Fruit fly (Drosophila melanogaster) whole organism, embryonic: Measurements from ENCODE around the gene Nph.

Experiments
- Bdp1 ChIP-seq: fragments of 200-800 bp; sonication (Bioruptor generic); optimal IDR thresholded peaks from 3 replicates; lab custom pipeline; 2016; ENCODE audit warnings: missing biosample characterization, missing genetic modification characterization
- CG10366 ChIP-seq: fragments of 200-800 bp; sonication (Bioruptor generic); IDR thresholded peaks from 2 replicates; pipeline ENCODE4 v1.3.6; 2022; ENCODE audit warnings: missing biosample characterization, missing genetic modification characterization
- CG10462 ChIP-seq: fragments of 200-800 bp; sonication (Bioruptor generic); optimal IDR thresholded peaks from 2 replicates; lab custom pipeline; 2016; ENCODE audit warnings: missing biosample characterization, missing genetic modification characterization
- CG10979 ChIP-seq: fragments of 200-800 bp; sonication (Bioruptor generic); optimal IDR thresholded peaks from 2 replicates; lab custom pipeline; 2018; ENCODE audit warnings: missing biosample characterization, mild to moderate bottlenecking, missing genetic modification characterization, moderate library complexity
- CG11093 ChIP-seq: fragments of 200-800 bp; sonication (Bioruptor generic); IDR thresholded peaks from 3 replicates; pipeline ENCODE4 v1.3.6; 2022; ENCODE audit warnings: missing biosample characterization, missing genetic modification characterization
- CG11398 ChIP-seq: fragments of 200-800 bp; sonication (Bioruptor generic); optimal IDR thresholded peaks from 2 replicates; lab custom pipeline; 2016; ENCODE audit warnings: missing biosample characterization, missing genetic modification characterization
- CG14710 ChIP-seq: fragments of 200-800 bp; sonication (Bioruptor generic); optimal IDR thresholded peaks from 3 replicates; lab custom pipeline; 2019; ENCODE audit warnings: missing biosample characterization, mild to moderate bottlenecking, missing genetic modification characterization, moderate library complexity
- CG15011 ChIP-seq: fragments of 200-800 bp; sonication (Bioruptor generic); optimal IDR thresholded peaks from 3 replicates; lab custom pipeline; 2018; ENCODE audit warnings: missing biosample characterization, mild to moderate bottlenecking, missing genetic modification characterization
- CG15514 ChIP-seq: fragments of 200-800 bp; sonication (Bioruptor generic); optimal IDR thresholded peaks from 3 replicates; lab custom pipeline; 2017; ENCODE audit warnings: missing biosample characterization, missing genetic modification characterization, mild to moderate bottlenecking, moderate library complexity, missing genetic modification reagents
- CG17361 ChIP-seq: fragments of 200-800 bp; sonication (Bioruptor generic); IDR thresholded peaks from 3 replicates; pipeline ENCODE4 v1.3.6; 2022; ENCODE audit warnings: missing biosample characterization, missing genetic modification characterization
- CG18262 ChIP-seq: fragments of 200-800 bp; optimal IDR thresholded peaks from 3 replicates; lab custom pipeline; 2019; ENCODE audit warnings: missing biosample characterization, mild to moderate bottlenecking, missing genetic modification characterization, moderate library complexity
- CG2678 ChIP-seq: fragments of 200-800 bp; sonication (Bioruptor generic); optimal IDR thresholded peaks from 3 replicates; lab custom pipeline; 2019; ENCODE audit warnings: missing biosample characterization, mild to moderate bottlenecking, missing genetic modification characterization, moderate library complexity
- CG31365 ChIP-seq: fragments of 200-800 bp; sonication (Bioruptor generic); optimal IDR thresholded peaks from 2 replicates; lab custom pipeline; 2018; ENCODE audit warnings: missing biosample characterization, mild to moderate bottlenecking, missing genetic modification characterization
- CG3163 ChIP-seq: fragments of 200-800 bp; sonication (Bioruptor generic); optimal IDR thresholded peaks from 3 replicates; lab custom pipeline; 2016; ENCODE audit warnings: missing biosample characterization, missing genetic modification characterization
- CG32767 ChIP-seq: fragments of 200-800 bp; sonication (Bioruptor generic); IDR thresholded peaks from 2 replicates; pipeline ENCODE4 v1.3.6; 2022; ENCODE audit warnings: missing biosample characterization, missing genetic modification characterization
- CG33213 ChIP-seq: fragments of 200-800 bp; sonication (Bioruptor generic); optimal IDR thresholded peaks from 3 replicates; lab custom pipeline; 2016; ENCODE audit warnings: missing biosample characterization, missing genetic modification characterization
- CG7271 ChIP-seq: fragments of 200-800 bp; sonication (Bioruptor generic); optimal IDR thresholded peaks from 2 replicates; lab custom pipeline; 2018; ENCODE audit warnings: missing biosample characterization, mild to moderate bottlenecking, missing genetic modification characterization, moderate library complexity
- CG7372 ChIP-seq: fragments of 200-800 bp; sonication (Bioruptor generic); IDR thresholded peaks from 2 replicates; pipeline ENCODE4 v1.3.6; 2022; ENCODE audit warnings: missing biosample characterization, missing genetic modification characterization
- CG7556 ChIP-seq: fragments of 200-800 bp; sonication (Bioruptor generic); optimal IDR thresholded peaks from 2 replicates; lab custom pipeline; 2017; ENCODE audit warnings: missing biosample characterization, mild to moderate bottlenecking, missing genetic modification characterization
- CG7963 ChIP-seq: fragments of 200-800 bp; sonication (Bioruptor generic); IDR thresholded peaks from 3 replicates; pipeline ENCODE4 v1.3.6; 2022; ENCODE audit warnings: missing biosample characterization, missing genetic modification characterization; ENCODE audit not compliant: partially characterized antibody
- CG9727 ChIP-seq: fragments of 200-800 bp; sonication (Bioruptor generic); optimal IDR thresholded peaks from 3 replicates; lab custom pipeline; 2017; ENCODE audit warnings: missing biosample characterization, mild to moderate bottlenecking, missing genetic modification characterization
- CoRest ChIP-seq: fragments of 200-800 bp; sonication (Bioruptor generic); optimal IDR thresholded peaks from 3 replicates; lab custom pipeline; 2018; ENCODE audit warnings: missing biosample characterization, mild to moderate bottlenecking, missing genetic modification characterization, moderate library complexity
- Deaf1 ChIP-seq: fragments of 200-800 bp; optimal IDR thresholded peaks from 3 replicates; lab custom pipeline; 2019; ENCODE audit warnings: missing biosample characterization, mild to moderate bottlenecking, missing genetic modification characterization, moderate library complexity
- Dp ChIP-seq: fragments of 200-800 bp; sonication (Bioruptor generic); optimal IDR thresholded peaks from 2 replicates; lab custom pipeline; 2018; ENCODE audit warnings: missing biosample characterization, mild to moderate bottlenecking, missing genetic modification characterization, moderate library complexity
- Drgx ChIP-seq: fragments of 200-800 bp; sonication (Bioruptor generic); IDR thresholded peaks from 2 replicates; pipeline ENCODE4 v1.3.6; 2022; ENCODE audit warnings: missing biosample characterization, missing genetic modification characterization
- ERR ChIP-seq: fragments of 200-800 bp; sonication (Bioruptor generic); optimal IDR thresholded peaks from 2 replicates; lab custom pipeline; 2016; ENCODE audit warnings: missing biosample characterization, missing genetic modification characterization
- Eip74EF ChIP-seq, 2 experiments: fragments of 200-800 bp in 1 of 2; fragments of >200 bp in 1 of 2; sonication (Bioruptor generic) in 1 of 2; optimal IDR thresholded peaks; 2 replicates each; lab custom pipeline; 2017 to 2019; ENCODE audit warnings: missing biosample characterization in 2 of 2, missing genetic modification characterization in 2 of 2, mild to moderate bottlenecking in 1 of 2, moderate library complexity in 1 of 2
- Ets97D ChIP-seq: fragments of 200-800 bp; sonication (Bioruptor generic); optimal IDR thresholded peaks from 3 replicates; lab custom pipeline; 2016; ENCODE audit warnings: missing biosample characterization, missing genetic modification characterization
- Mad ChIP-seq: fragments of 200-800 bp; sonication (Bioruptor generic); optimal IDR thresholded peaks from 2 replicates; lab custom pipeline; 2016; ENCODE audit warnings: missing biosample characterization, missing genetic modification characterization
- Stat92E ChIP-seq, 3 experiments: fragments of >200 bp in 2 of 3; fragments of 200-800 bp in 1 of 3; sonication (Bioruptor generic) in 1 of 3; optimal IDR thresholded peaks; 2 replicates each; lab custom pipeline; 2017 to 2019; ENCODE audit warnings: missing biosample characterization in 3 of 3, missing genetic modification characterization in 3 of 3, mild to moderate bottlenecking in 1 of 3, moderate library complexity in 1 of 3
- btn ChIP-seq: fragments of 200-800 bp; sonication (Bioruptor generic); optimal IDR thresholded peaks from 2 replicates; lab custom pipeline; 2016; ENCODE audit warnings: missing biosample characterization, missing genetic modification characterization
- da ChIP-seq: fragments of 200-800 bp; sonication (Bioruptor generic); optimal IDR thresholded peaks from 2 replicates; lab custom pipeline; 2016; ENCODE audit warnings: missing biosample characterization, missing genetic modification characterization
- danr ChIP-seq: fragments of 200-800 bp; sonication (Bioruptor generic); IDR thresholded peaks from 2 replicates; pipeline ENCODE4 v1.3.6; 2022; ENCODE audit warnings: missing biosample characterization, missing genetic modification characterization
- dpn ChIP-seq, 2 experiments: fragments of 200-800 bp; sonication (Bioruptor generic); optimal IDR thresholded peaks; 3 replicates each; lab custom pipeline; 2016; ENCODE audit warnings: missing biosample characterization in 2 of 2, missing genetic modification characterization in 2 of 2
- en ChIP-seq: fragments of 200-800 bp; sonication (Bioruptor generic); optimal IDR thresholded peaks from 2 replicates; lab custom pipeline; 2016; ENCODE audit warnings: missing biosample characterization, missing genetic modification characterization
- esg ChIP-seq: fragments of 200-800 bp; sonication (Bioruptor generic); conservative IDR thresholded peaks from 2 replicates; pipeline ENCODE4 v1.3.6; 2022; ENCODE audit warnings: missing biosample characterization, missing genetic modification characterization
- inv ChIP-seq: fragments of 200-800 bp; sonication (Bioruptor generic); IDR thresholded peaks from 2 replicates; pipeline ENCODE4 v1.3.6; 2022; ENCODE audit warnings: missing biosample characterization, missing genetic modification characterization; ENCODE audit not compliant: partially characterized antibody
- jing ChIP-seq: fragments of 200-800 bp; sonication (Bioruptor generic); optimal IDR thresholded peaks from 2 replicates; lab custom pipeline; 2018; ENCODE audit warnings: missing biosample characterization, mild to moderate bottlenecking, missing genetic modification characterization
- klu ChIP-seq: fragments of 200-800 bp; sonication (Bioruptor generic); IDR thresholded peaks from 2 replicates; pipeline ENCODE4 v1.3.6; 2022; ENCODE audit warnings: missing biosample characterization, missing genetic modification characterization
- oc ChIP-seq: fragments of 200-800 bp; sonication (Bioruptor generic); optimal IDR thresholded peaks from 2 replicates; lab custom pipeline; 2018; ENCODE audit warnings: missing biosample characterization, mild to moderate bottlenecking, missing genetic modification characterization, moderate library complexity
- pb ChIP-seq: fragments of 200-800 bp; sonication (Bioruptor generic); optimal IDR thresholded peaks from 3 replicates; lab custom pipeline; 2016; ENCODE audit warnings: missing biosample characterization, missing genetic modification characterization
- pho ChIP-seq: fragments of 200-800 bp; sonication (Bioruptor generic); optimal IDR thresholded peaks from 2 replicates; lab custom pipeline; 2016; ENCODE audit warnings: missing biosample characterization, missing genetic modification characterization
- pnt ChIP-seq: fragments of 200-800 bp; sonication (Bioruptor generic); optimal IDR thresholded peaks from 3 replicates; lab custom pipeline; 2016; ENCODE audit warnings: missing biosample characterization, missing genetic modification characterization
- pros ChIP-seq: fragments of 200-800 bp; sonication (Bioruptor generic); optimal IDR thresholded peaks from 3 replicates; lab custom pipeline; 2019; ENCODE audit warnings: missing biosample characterization, mild to moderate bottlenecking, missing genetic modification characterization, moderate library complexity
- sd ChIP-seq: fragments of 200-800 bp; sonication (Bioruptor generic); optimal IDR thresholded peaks from 3 replicates; lab custom pipeline; 2018; ENCODE audit warnings: missing biosample characterization, mild to moderate bottlenecking, missing genetic modification characterization, moderate library complexity
- sob ChIP-seq: fragments of 200-800 bp; sonication (Bioruptor generic); IDR thresholded peaks from 2 replicates; pipeline ENCODE4 v1.3.6; 2022; ENCODE audit warnings: missing biosample characterization, missing genetic modification characterization
- tll ChIP-seq, 2 experiments: fragments of 200-800 bp in 1 of 2; fragments of >200 bp in 1 of 2; sonication (Bioruptor generic) in 1 of 2; optimal IDR thresholded peaks; 2 replicates each; lab custom pipeline; 2017 to 2019; ENCODE audit warnings: missing biosample characterization in 2 of 2, missing genetic modification characterization in 2 of 2, mild to moderate bottlenecking in 1 of 2, moderate library complexity in 1 of 2
- ttk ChIP-seq: fragments of 200-800 bp; sonication (Bioruptor generic); IDR thresholded peaks from 2 replicates; pipeline ENCODE4 v2.1.2; 2022; ENCODE audit warnings: missing biosample characterization, missing genetic modification characterization
- wek ChIP-seq: fragments of 200-800 bp; sonication (Bioruptor generic); optimal IDR thresholded peaks from 3 replicates; lab custom pipeline; 2018; ENCODE audit warnings: missing biosample characterization, mild to moderate bottlenecking, missing genetic modification characterization, moderate library complexity
- yki ChIP-seq: fragments of >200 bp; optimal IDR thresholded peaks from 3 replicates; lab custom pipeline; 2018

Gene Nph

dm6 chr3R:29997607-29998236, 6.9 kb downstream of the Nph start, which contains the start of the genes CG15525 and CG11504 (continued):
- TF ChIP-seq CG10979 (tag; lab: Kevin White, UChicago) = peak; percentile 22
- no peak; the same call in 1 of the 3 replicates for TF ChIP-seq CG17361 (GFP tag; lab: Robert Waterston, UW)
- TF ChIP-seq Deaf1 (tag; lab: Kevin White, UChicago) = no peak
- TF ChIP-seq Drgx = no peak
- TF ChIP-seq da (GFP tag; lab: Kevin White, UChicago) = no peak
- TF ChIP-seq CG33213 (GFP tag; lab: Kevin White, UChicago) = no peak
- TF ChIP-seq sob (GFP tag; lab: Robert Waterston, UW) = peak; percentile 67
- TF ChIP-seq CG10462 (GFP tag; lab: Kevin White, UChicago) = no peak
- TF ChIP-seq pb (GFP tag; lab: Kevin White, UChicago) = no peak
- peak; percentile 57 for TF ChIP-seq CG15514 (GFP tag; lab: Kevin White, UChicago)
- TF ChIP-seq danr (GFP tag; lab: Robert Waterston, UW) = peak; percentile 13; the same call in 1 of the 2 replicates
- no peak for TF ChIP-seq Bdp1 (GFP tag; lab: Kevin White, UChicago)
- TF ChIP-seq Ets97D = peak; percentile 70
- peak; percentile 25 for TF ChIP-seq CG9727
- peak; percentile 10 for TF ChIP-seq ERR (GFP tag; lab: Kevin White, UChicago)
- peak; percentile 92 for TF ChIP-seq CG32767
- no peak for TF ChIP-seq wek (GFP tag; lab: Kevin White, UChicago)
- peak; percentile 37; the same call in 1 of the 2 replicates for TF ChIP-seq klu (GFP tag; lab: Robert Waterston, UW)
- peak; percentile 32 for TF ChIP-seq Dp (GFP tag; lab: Kevin White, UChicago)
- TF ChIP-seq dpn (GFP tag; optimal IDR thresholded peaks at IDR 0.05; lab: Kevin White, UChicago) = peak; percentile 68 to 75
- no peak for TF ChIP-seq Eip74EF (GFP tag; optimal IDR thresholded peaks at IDR 0.05; lab: Kevin White, UChicago)
- no peak for TF ChIP-seq oc (tag; lab: Kevin White, UChicago)
- no peak for TF ChIP-seq pros (GFP tag; lab: Kevin White, UChicago)
- no peak for TF ChIP-seq sd (tag; lab: Kevin White, UChicago)
- TF ChIP-seq inv (GFP tag; lab: Robert Waterston, UW) = peak; percentile 87
- no peak for TF ChIP-seq en (GFP tag; lab: Kevin White, UChicago)
- TF ChIP-seq btn (GFP tag; lab: Kevin White, UChicago) = no peak
- TF ChIP-seq pnt (GFP tag; lab: Kevin White, UChicago) = peak; percentile 24
- no peak for TF ChIP-seq CG7372 (GFP tag; lab: Robert Waterston, UW)
- no peak for TF ChIP-seq CG18262 (tag; lab: Kevin White, UChicago)
- TF ChIP-seq CG3163 (GFP tag; lab: Kevin White, UChicago) = no peak
- peak; percentile 54; the same call in 1 of the 2 replicates for TF ChIP-seq CG10366
- peak; percentile 54; the same call in 2 of the 3 replicates for TF ChIP-seq CG7963 (GFP tag; lab: Robert Waterston, UW)
- TF ChIP-seq CG15011 = no peak
- peak; percentile 49 for TF ChIP-seq pho (GFP tag; lab: Kevin White, UChicago)
- TF ChIP-seq ttk (GFP tag; lab: Robert Waterston, UW) = peak; percentile 53; the same call in 1 of the 2 replicates
- TF ChIP-seq CG31365 (tag; lab: Kevin White, UChicago) = no peak
- no peak for TF ChIP-seq CG11398 (GFP tag; lab: Kevin White, UChicago)
- TF ChIP-seq CG2678 = no peak
- no peak for TF ChIP-seq CG11093 (GFP tag; lab: Robert Waterston, UW)
- peak; percentile 50 for TF ChIP-seq CoRest
- no peak for TF ChIP-seq Stat92E (GFP tag; optimal IDR thresholded peaks at IDR 0.05; lab: Kevin White, UChicago)
- peak; percentile 72 for TF ChIP-seq CG14710 (tag; lab: Kevin White, UChicago)
- TF ChIP-seq CG7556 (GFP tag; lab: Kevin White, UChicago) = no peak
- TF ChIP-seq esg (GFP tag; lab: Robert Waterston, UW) = peak; percentile 72
- TF ChIP-seq yki (lab: Kevin White, UChicago) = no peak
- no peak for TF ChIP-seq tll (GFP tag; optimal IDR thresholded peaks at IDR 0.05; lab: Kevin White, UChicago)
- no peak for TF ChIP-seq CG7271 (tag; lab: Kevin White, UChicago)
- peak; percentile 50 for TF ChIP-seq Mad (GFP tag; lab: Kevin White, UChicago)
- TF ChIP-seq jing = no peak
